Worm (Caenorhabditis elegans) whole organism, early embryonic: ENCODE data around the gene F42G8.8.

Source experiments
- F13C5.2 ChIP-seq: sonication (generic microtip); optimal IDR thresholded peaks from 2 replicates; lab custom pipeline; 2017; ENCODE audit warnings: mild to moderate bottlenecking, missing genetic modification characterization, inconsistent platforms, missing compliant biosample characterization
- ama-1 ChIP-seq: fragments of 150-350 bp; optimal IDR thresholded peaks from 2 replicates; lab custom pipeline; 2014
- ceh-36 ChIP-seq: sonication (generic microtip); optimal IDR thresholded peaks from 2 replicates; lab custom pipeline; 2016; ENCODE audit warnings: missing genetic modification characterization, inconsistent platforms, missing compliant biosample characterization
- ets-7 ChIP-seq: sonication (generic microtip); optimal IDR thresholded peaks from 2 replicates; lab custom pipeline; 2016; ENCODE audit warnings: missing genotype, missing genetic modification characterization, missing compliant biosample characterization
- flt-1 ChIP-seq: fragments of 200-800 bp; sonication (Bioruptor generic); IDR thresholded peaks from 2 replicates; pipeline ENCODE4 v1.3.6; 2022; ENCODE audit warnings: missing genetic modification characterization, missing compliant biosample characterization
- hmbx-1 ChIP-seq: sonication (generic microtip); optimal IDR thresholded peaks from 2 replicates; lab custom pipeline; 2016; ENCODE audit warnings: mild to moderate bottlenecking, missing genetic modification characterization, missing compliant biosample characterization
- hmg-4 ChIP-seq: fragments of 200-800 bp; sonication (Bioruptor generic); optimal IDR thresholded peaks from 2 replicates; lab custom pipeline; 2018; ENCODE audit warnings: mild to moderate bottlenecking, missing genetic modification characterization, missing compliant biosample characterization
- pes-1 ChIP-seq: fragments of 200-800 bp; sonication (Bioruptor generic); IDR thresholded peaks from 2 replicates; pipeline ENCODE4 v1.3.6; 2022; ENCODE audit warnings: missing genetic modification reagents, missing genetic modification characterization, missing compliant biosample characterization
- sea-1 ChIP-seq: fragments of 200-800 bp; sonication (Bioruptor generic); conservative IDR thresholded peaks from 2 replicates; pipeline ENCODE4 v1.3.6; 2022; ENCODE audit warnings: missing genetic modification characterization, missing compliant biosample characterization
- tbx-11 ChIP-seq: fragments of 200-800 bp; sonication (Bioruptor generic); IDR thresholded peaks from 2 replicates; pipeline ENCODE4 v1.3.6; 2022; ENCODE audit warnings: missing genetic modification characterization, missing compliant biosample characterization
- tbx-37 ChIP-seq: fragments of 200-800 bp; sonication (Bioruptor generic); conservative IDR thresholded peaks from 2 replicates; pipeline ENCODE4 v1.3.6; 2022; ENCODE audit warnings: missing genetic modification reagents, missing genetic modification characterization, missing compliant biosample characterization

DNA sequence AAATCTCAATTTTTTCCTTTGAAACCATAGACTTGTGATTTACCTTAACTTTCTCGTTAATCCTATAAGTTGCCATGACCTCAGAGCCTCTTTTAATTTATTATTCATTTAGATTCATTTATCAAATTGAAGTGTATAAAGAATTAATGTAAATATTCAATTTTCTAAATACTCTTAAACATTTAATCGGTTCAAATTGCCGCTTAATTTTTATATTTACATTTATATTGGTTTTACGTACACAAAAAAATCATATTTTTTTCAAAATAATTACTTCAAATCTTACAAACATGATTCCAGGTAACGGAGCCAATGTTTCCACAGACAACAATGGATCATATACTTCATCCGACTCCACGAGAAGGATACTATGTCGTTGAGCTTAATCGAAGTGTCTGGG lies 29.6 kb downstream of the F42G8.8 start, which contains the start of gene pmk-1:
- TF ChIP-seq pes-1 (GFP tag; lab: Robert Waterston, UW) (no peak), flt-1 (GFP tag; lab: Robert Waterston, UW) (no peak), F13C5.2 (no peak), tbx-11 (GFP tag; lab: Robert Waterston, UW) (no peak), ama-1 (no peak), ets-7 (tag; lab: Kevin White, UChicago) (no peak), ceh-36 (tag; lab: Kevin White, UChicago) (no peak), sea-1 (GFP tag; lab: Robert Waterston, UW) (no peak), hmbx-1 (no peak), tbx-37 (no peak), hmg-4 (GFP tag; lab: Kevin White, UChicago) (no peak)
